Worm (Caenorhabditis elegans): ENCODE data around the gene srt-69.

ce11 chrV:5288676-5289075 lies 23.2 kb upstream of the srt-69 start:
- TF ChIP-seq cog-1 (tag; optimal IDR thresholded peaks at IDR 0.05) (no peak), ref-1 (GFP tag; conservative IDR thresholded peaks at IDR 0.05) (no peak), ztf-29 (GFP tag; IDR thresholded peaks at IDR 0.05) (no peak), flt-1 (GFP tag; IDR thresholded peaks at IDR 0.05) (no peak), klf-2 (GFP tag; conservative IDR thresholded peaks at IDR 0.05) (no peak), T22C8.4 (GFP tag; IDR thresholded peaks at IDR 0.05) (no peak), med-1 (GFP tag; optimal IDR thresholded peaks at IDR 0.05; ENCODE audit: insufficient read depth) (no peak)

All from whole organism, midembryonic.